Worm (Caenorhabditis elegans) whole organism, dauer: ENCODE results near the gene tag-30.
"Not testable (repeated sequence)": the region's sequence is repeated elsewhere in the genome, so short reads cannot be mapped to it uniquely, and the experiment has no call there.

ENCODE experiments used
- unc-62 ChIP-seq: sonication (generic microtip); optimal IDR thresholded peaks from 2 replicates; lab custom pipeline; 2017; ENCODE audit warnings: missing biosample characterization, missing genetic modification reagents, missing genetic modification characterization

tag-30 gene

ce11 chrIV:11867652-11868232 lies 12.8 kb upstream of the tag-30 start:
- no peak for TF ChIP-seq unc-62

ce11 chrIV:11864226-11864625 lies 9.3 kb upstream of the tag-30 start, which contains the start of gene trpa-1:
TSS of gene trpa-1 (plus strand) at chrIV:11864526.
- no peak for TF ChIP-seq unc-62

ce11 chrIV:11863428-11863827 lies 8.5 kb upstream of the tag-30 start:
- no peak for TF ChIP-seq unc-62

- TF ChIP-seq unc-62, result no peak
Measured at ce11 chrIV:11859995-11860605, 5.1 kb upstream of the tag-30 start, which contains the start of gene mob-1. TSS of gene mob-1 (plus strand) at chrIV:11860555.

ce11 chrIV:11858142-11858541 lies 3.2 kb upstream of the tag-30 start, which contains the start of gene let-92:
TSS of gene let-92 (plus strand) at chrIV:11858442.
- no peak for TF ChIP-seq unc-62

- no peak for TF ChIP-seq unc-62
Measured at ce11 chrIV:11857159-11857565, 2.2 kb upstream of the tag-30 start.

- no peak for TF ChIP-seq unc-62
Measured at ce11 chrIV:11855900-11856660, 1.1 kb upstream of the tag-30 start, which contains the start of gene ech-2. TSS of gene ech-2 (minus strand) at chrIV:11856351.

- no peak for TF ChIP-seq unc-62
Measured at ce11 chrIV:11855424-11855823, 465 bp upstream of the tag-30 start.

- TF ChIP-seq unc-62, result no peak
Measured at ce11 chrIV:11851882-11852281, 3.1 kb downstream of the tag-30 start, which contains the start of gene F38H4.5. TSS of gene F38H4.5 (plus strand) at chrIV:11852182.

ce11 chrIV:11847771-11848312 lies 7.1 kb downstream of the tag-30 start, which contains the start of the genes F38H4.6 and F38H4.4:
TSS of gene F38H4.6 (minus strand) at chrIV:11847871.
TSS of gene F38H4.4 (plus strand) at chrIV:11848262.
- no peak for TF ChIP-seq unc-62

ce11 chrIV:11842121-11842520 lies 12.8 kb downstream of the tag-30 start, which contains the start of gene F38H4.3:
TSS of gene F38H4.3 (plus strand) at chrIV:11842421.
- TF ChIP-seq unc-62, result no peak

- TF ChIP-seq unc-62, result no peak
Measured at ce11 chrIV:11838657-11839056, 16.3 kb downstream of the tag-30 start, which contains the start of gene fbxb-3. TSS of gene fbxb-3 (plus strand) at chrIV:11838957.

ce11 chrIV:11833456-11833855 lies 21.5 kb downstream of the tag-30 start, which contains the start of gene M117.4:
TSS of gene M117.4 (minus strand) at chrIV:11833556.
- no peak for TF ChIP-seq unc-62

- not testable (repeated sequence) for TF ChIP-seq unc-62
Measured at ce11 chrIV:11828012-11828411, 26.9 kb downstream of the tag-30 start, which contains the start of gene M117.6. TSS of gene M117.6 (minus strand) at chrIV:11828112.

ce11 chrIV:11822454-11822853 lies 32.5 kb downstream of the tag-30 start:
- TF ChIP-seq unc-62, result no peak

- TF ChIP-seq unc-62, result no peak
Measured at ce11 chrIV:11821591-11822361, 33.2 kb downstream of the tag-30 start, which contains the start of the genes par-5 and M117.3. TSS of gene par-5 (minus strand) at chrIV:11821924. TSS of gene M117.3 (plus strand) at chrIV:11822206.
